Worm (Caenorhabditis elegans) whole organism, early embryonic: ENCODE measurements around the gene srsx-26.

Experiments used
- tbx-37 ChIP-seq: fragments of 200-800 bp; sonication (Bioruptor generic); conservative IDR thresholded peaks from 2 replicates; pipeline ENCODE4 v1.3.6; 2022; ENCODE audit warnings: missing genetic modification reagents, missing genetic modification characterization, missing compliant biosample characterization

The srsx-26 gene

DNA sequence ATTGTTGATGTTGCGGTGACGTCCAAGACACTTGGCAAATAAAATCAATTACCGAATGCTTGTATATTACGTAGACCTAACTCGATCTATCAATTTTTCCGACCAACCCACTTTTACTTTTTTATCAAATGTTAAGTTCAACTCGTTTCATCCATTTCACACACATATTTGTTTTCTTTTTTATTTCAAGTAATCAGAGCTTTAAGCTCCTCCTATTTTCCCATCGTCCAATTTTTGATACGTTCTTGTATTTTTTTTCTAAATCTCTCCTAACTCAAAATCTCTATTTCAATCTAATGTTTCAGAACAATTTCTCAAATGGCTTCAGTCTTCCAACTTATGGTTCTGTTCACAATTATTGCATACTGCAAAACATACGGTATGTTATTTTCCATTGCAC is 49.9 kb downstream of the srsx-26 start, which contains the start of gene ZK856.6:
ZK856.6 (plus strand) TSS at position 301 of the 400 bp plus-strand sequence.
- TF ChIP-seq tbx-37 (GFP tag; lab: Robert Waterston, UW) = no peak
